Worm (Caenorhabditis elegans): ENCODE measurements around the gene C29F3.3.

DNA sequence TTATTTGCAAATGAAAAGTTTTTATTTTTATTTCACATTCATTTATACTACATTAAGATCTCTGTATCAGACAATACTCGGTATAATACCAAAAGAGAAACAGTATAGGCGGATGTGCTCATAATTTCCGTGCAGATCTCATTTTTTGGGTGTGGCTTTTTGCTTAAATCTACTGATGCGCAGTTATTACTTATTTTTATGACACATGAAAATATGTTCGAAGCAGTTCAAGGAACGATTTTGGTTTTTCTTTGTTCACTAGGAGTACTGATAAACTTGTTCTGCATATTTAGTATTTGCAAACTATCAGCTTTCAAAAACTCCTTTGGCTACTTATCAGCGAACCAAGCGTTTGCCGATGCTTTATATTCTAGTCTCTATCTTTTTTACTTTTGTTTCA, 5.2 kb upstream of the C29F3.3 start, which contains the start of gene srx-58:
- TF ChIP-seq tbx-2 (tag; optimal IDR thresholded peaks at IDR 0.05) (no peak), nhr-11 (tag; optimal IDR thresholded peaks at IDR 0.05) (no peak), ztf-4 (tag; optimal IDR thresholded peaks at IDR 0.05) (no peak), eor-1 (tag; optimal IDR thresholded peaks at IDR 0.05) (no peak)

Measured in whole organism, L3 larva.